Worm (Caenorhabditis elegans) whole organism, mixed stage, embryonic: ENCODE measurements around the gene F41H10.12.

Source experiments
- M03D4.4 ChIP-seq: sonication (generic microtip); optimal IDR thresholded peaks from 2 replicates; lab custom pipeline; 2017; ENCODE audit warnings: mild to moderate bottlenecking, missing genetic modification characterization, missing compliant biosample characterization
- bed-3 ChIP-seq: fragments of 200-800 bp; sonication (Bioruptor generic); optimal IDR thresholded peaks from 3 replicates; lab custom pipeline; 2018; ENCODE audit warnings: mild to moderate bottlenecking, missing genetic modification characterization, moderate library complexity, missing compliant biosample characterization
- blmp-1 ChIP-seq: fragments of 150-350 bp; optimal IDR thresholded peaks from 2 replicates; lab custom pipeline; 2014; ENCODE audit warnings: missing biosample characterization, missing genetic modification characterization
- ceh-39 ChIP-seq: fragments of 150-350 bp; optimal IDR thresholded peaks from 2 replicates; lab custom pipeline; 2014; ENCODE audit warnings: missing biosample characterization, missing genetic modification characterization
- ceh-43 ChIP-seq: fragments of 200-800 bp; sonication (Bioruptor generic); optimal IDR thresholded peaks from 2 replicates; lab custom pipeline; 2018; ENCODE audit warnings: mild to moderate bottlenecking, missing genetic modification characterization, moderate library complexity, missing compliant biosample characterization
- ceh-83 ChIP-seq: fragments of 200-800 bp; sonication (Bioruptor generic); optimal IDR thresholded peaks from 2 replicates; lab custom pipeline; 2018; ENCODE audit warnings: mild to moderate bottlenecking, missing genetic modification characterization, missing compliant biosample characterization
- ces-1 ChIP-seq: fragments of 150-350 bp; optimal IDR thresholded peaks from 2 replicates; lab custom pipeline; 2014; ENCODE audit warnings: missing biosample characterization, missing genetic modification reagents, missing genetic modification characterization
- cnd-1 ChIP-seq: fragments of 200-800 bp; sonication (Bioruptor generic); optimal IDR thresholded peaks from 2 replicates; lab custom pipeline; 2018; ENCODE audit warnings: mild to moderate bottlenecking, missing genetic modification characterization, missing compliant biosample characterization
- drap-1 ChIP-seq: fragments of 200-800 bp; sonication (Bioruptor generic); optimal IDR thresholded peaks from 3 replicates; lab custom pipeline; 2018; ENCODE audit warnings: mild to moderate bottlenecking, missing genetic modification characterization, missing compliant biosample characterization
- elt-1 ChIP-seq: sonication (generic microtip); optimal IDR thresholded peaks from 2 replicates; lab custom pipeline; 2017; ENCODE audit warnings: missing genetic modification characterization, mild to moderate bottlenecking, missing compliant biosample characterization, antibody characterized with exemption, moderate library complexity, borderline replicate concordance; ENCODE audit not compliant: insufficient read depth
- flh-1 ChIP-seq: fragments of 200-800 bp; sonication (Bioruptor generic); optimal IDR thresholded peaks from 2 replicates; lab custom pipeline; 2018; ENCODE audit warnings: mild to moderate bottlenecking, missing genetic modification characterization, moderate library complexity, missing compliant biosample characterization
- ham-2 ChIP-seq: fragments of 200-800 bp; sonication (Bioruptor generic); optimal IDR thresholded peaks from 2 replicates; lab custom pipeline; 2018; ENCODE audit warnings: mild to moderate bottlenecking, missing genetic modification characterization, missing compliant biosample characterization
- hlh-1 ChIP-seq: fragments of 150-350 bp; optimal IDR thresholded peaks from 2 replicates; lab custom pipeline; 2014; ENCODE audit warnings: missing biosample characterization, missing genetic modification reagents, missing genetic modification characterization
- lin-13 ChIP-seq: fragments of 150-350 bp; optimal IDR thresholded peaks from 2 replicates; lab custom pipeline; 2014; ENCODE audit warnings: missing biosample characterization, missing genetic modification characterization
- lsy-2 ChIP-seq: fragments of 150-350 bp; optimal IDR thresholded peaks from 2 replicates; lab custom pipeline; 2014; ENCODE audit warnings: missing biosample characterization, missing genetic modification characterization
- mab-5 ChIP-seq: fragments of 150-350 bp; optimal IDR thresholded peaks from 2 replicates; lab custom pipeline; 2014; ENCODE audit warnings: missing biosample characterization, missing genetic modification characterization
- mep-1 ChIP-seq: fragments of 150-350 bp; optimal IDR thresholded peaks from 2 replicates; lab custom pipeline; 2017; ENCODE audit warnings: missing biosample characterization, missing genetic modification reagents, missing genetic modification characterization, inconsistent platforms
- mls-2 ChIP-seq: sonication (generic microtip); optimal IDR thresholded peaks from 2 replicates; lab custom pipeline; 2016; ENCODE audit warnings: mild to moderate bottlenecking, missing genetic modification characterization, moderate library complexity, missing compliant biosample characterization
- nhr-2 ChIP-seq: fragments of 150-350 bp; optimal IDR thresholded peaks from 2 replicates; lab custom pipeline; 2014; ENCODE audit warnings: missing biosample characterization, missing genetic modification characterization
- nhr-237 ChIP-seq: fragments of 150-350 bp; optimal IDR thresholded peaks from 2 replicates; lab custom pipeline; 2014; ENCODE audit warnings: missing biosample characterization, missing genetic modification characterization
- nhr-28 ChIP-seq: fragments of 150-350 bp; optimal IDR thresholded peaks from 2 replicates; lab custom pipeline; 2014; ENCODE audit warnings: missing biosample characterization, missing genetic modification characterization
- nhr-76 ChIP-seq: sonication (generic microtip); optimal IDR thresholded peaks from 2 replicates; lab custom pipeline; 2017; ENCODE audit warnings: missing biosample characterization, missing genetic modification characterization
- pha-4 ChIP-seq: fragments of 150-350 bp; optimal IDR thresholded peaks from 2 replicates; lab custom pipeline; 2018; ENCODE audit warnings: missing biosample characterization, missing genetic modification reagents, missing genetic modification characterization
- sem-2 ChIP-seq: fragments of 200-800 bp; sonication (Bioruptor generic); optimal IDR thresholded peaks from 2 replicates; lab custom pipeline; 2018; ENCODE audit warnings: mild to moderate bottlenecking, missing genetic modification characterization, missing compliant biosample characterization
- snpc-4 ChIP-seq: fragments of 150-350 bp; optimal IDR thresholded peaks from 2 replicates; lab custom pipeline; 2014; ENCODE audit warnings: missing biosample characterization, missing genetic modification characterization
- tbx-8 ChIP-seq: fragments of 200-800 bp; sonication (Bioruptor generic); optimal IDR thresholded peaks from 2 replicates; lab custom pipeline; 2018; ENCODE audit warnings: mild to moderate bottlenecking, missing genetic modification characterization, moderate library complexity, missing compliant biosample characterization
- unc-39 ChIP-seq: fragments of 150-350 bp; optimal IDR thresholded peaks from 2 replicates; lab custom pipeline; 2014; ENCODE audit warnings: missing biosample characterization, missing genetic modification characterization
- unc-62 ChIP-seq: fragments of 150-350 bp; optimal IDR thresholded peaks from 2 replicates; lab custom pipeline; 2014; ENCODE audit warnings: missing biosample characterization, missing genetic modification reagents, missing genetic modification characterization
- zip-8 ChIP-seq: fragments of 150-350 bp; optimal IDR thresholded peaks from 2 replicates; lab custom pipeline; 2014; ENCODE audit warnings: missing biosample characterization, missing genetic modification characterization

Gene F41H10.12

DNA sequence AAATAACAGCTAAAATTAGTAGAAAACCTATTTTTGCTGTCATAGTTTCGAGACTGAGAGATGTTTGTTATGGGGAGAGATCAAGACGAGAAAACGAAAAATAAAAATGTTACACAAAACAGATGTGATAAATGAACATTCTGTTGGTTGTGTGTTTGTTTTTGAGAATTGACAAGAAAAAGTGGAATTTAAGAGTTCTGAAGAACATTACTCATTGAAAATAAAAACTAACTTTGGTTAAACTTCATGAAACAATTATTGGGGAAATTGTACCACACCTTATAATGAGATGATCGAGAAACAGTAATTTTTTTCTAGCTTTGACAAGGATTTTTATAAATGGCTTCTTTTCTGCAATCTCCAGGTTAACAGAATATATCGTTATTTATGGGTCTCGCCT is 31.8 kb upstream of the F41H10.12 start, which contains the start of gene Y4C6B.7:
Gene Y4C6B.7, minus strand, starts transcription at position 101 of the 400 bp plus-strand sequence.
- no peak for TF ChIP-seq bed-3 (GFP tag; lab: Kevin White, UChicago)
- no peak for TF ChIP-seq zip-8 (tag; lab: Kevin White, UChicago)
- no peak for TF ChIP-seq ceh-43 (GFP tag; lab: Kevin White, UChicago)
- TF ChIP-seq flh-1 = no peak
- TF ChIP-seq tbx-8 = no peak
- no peak for TF ChIP-seq lin-13 (tag; lab: Kevin White, UChicago)
- TF ChIP-seq pha-4 (tag; lab: Kevin White, UChicago) = no peak
- TF ChIP-seq unc-39 (tag; lab: Kevin White, UChicago) = no peak
- no peak for TF ChIP-seq nhr-76 (tag; lab: Kevin White, UChicago)
- no peak for TF ChIP-seq unc-62
- no peak for TF ChIP-seq drap-1 (GFP tag; lab: Kevin White, UChicago)
- TF ChIP-seq snpc-4 (tag; lab: Kevin White, UChicago) = no peak
- no peak for TF ChIP-seq elt-1 (tag; lab: Kevin White, UChicago)
- no peak for TF ChIP-seq nhr-28 (tag; lab: Kevin White, UChicago)
- TF ChIP-seq mep-1 (tag; lab: Kevin White, UChicago) = no peak
- TF ChIP-seq M03D4.4 (tag; lab: Kevin White, UChicago) = no peak
- TF ChIP-seq blmp-1 (tag; lab: Kevin White, UChicago) = no peak
- no peak for TF ChIP-seq sem-2
- no peak for TF ChIP-seq cnd-1 (tag; lab: Kevin White, UChicago)
- TF ChIP-seq mab-5 (tag; lab: Kevin White, UChicago) = no peak

DNA sequence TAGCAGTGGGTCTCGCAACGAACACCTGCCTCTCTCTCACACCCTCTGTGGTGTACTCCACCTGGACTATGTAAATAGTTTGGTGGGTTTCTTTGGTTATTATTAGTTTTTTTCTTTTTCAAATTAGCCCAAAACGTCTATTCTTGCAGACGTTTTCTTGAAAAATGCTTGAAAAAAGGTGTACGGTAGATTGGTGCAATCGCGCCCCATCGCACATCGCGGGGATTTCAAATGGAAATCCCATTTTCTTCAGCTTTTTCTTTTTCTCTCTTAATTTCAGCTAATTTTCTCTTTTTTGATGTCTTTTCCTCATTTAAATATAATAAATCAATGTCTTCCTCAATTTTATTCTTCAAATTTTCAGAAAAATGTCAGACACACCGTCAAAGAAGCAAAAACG is 31.0 kb upstream of the F41H10.12 start, which contains the start of gene Y4C6B.1:
Gene Y4C6B.1, plus strand, starts transcription at position 365 of the 400 bp plus-strand sequence.
- TF ChIP-seq mep-1 (tag; lab: Kevin White, UChicago) (peak; percentile 18), hlh-1 (tag; lab: Kevin White, UChicago) (no peak), lsy-2 (tag; lab: Kevin White, UChicago) (peak; percentile 88)

DNA sequence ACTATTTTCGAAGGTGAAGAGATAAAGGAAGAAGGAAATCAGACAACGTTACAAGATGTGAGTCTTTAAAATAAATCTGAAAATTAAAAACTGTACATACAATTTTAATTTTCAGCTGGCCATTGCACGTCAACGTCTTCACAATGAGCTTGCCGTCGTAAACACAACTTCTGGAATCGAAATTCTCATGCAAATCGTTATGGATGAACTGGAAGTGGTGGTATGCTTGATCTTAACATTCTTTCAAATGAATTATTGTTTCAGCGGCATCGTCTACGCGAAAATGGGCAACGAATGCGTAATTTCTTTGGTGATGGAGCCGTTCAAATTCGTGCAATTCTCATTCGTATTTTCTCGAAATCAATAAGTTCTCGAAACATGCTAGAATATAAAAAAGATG is 30.6 kb upstream of the F41H10.12 start:
- no peak for TF ChIP-seq nhr-76 (tag; lab: Kevin White, UChicago)

DNA sequence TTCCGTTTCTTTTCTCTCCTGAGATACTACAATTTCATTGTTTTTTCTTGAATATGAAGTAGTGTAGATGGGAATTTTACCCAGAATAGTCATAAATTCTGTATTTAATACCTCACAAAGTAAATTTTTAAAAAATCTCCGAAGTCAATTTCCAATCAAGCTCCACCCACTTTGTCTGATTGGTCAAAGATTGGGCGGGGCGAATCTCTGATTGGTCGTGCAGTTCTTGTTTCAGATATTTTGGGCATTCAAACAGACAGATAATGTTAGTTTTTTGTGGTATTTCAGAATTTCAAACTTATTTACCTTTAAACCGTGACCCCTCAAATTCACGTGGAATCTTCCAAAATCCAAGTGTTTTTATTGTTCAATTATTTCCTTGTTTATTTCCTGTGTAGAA is 24.6 kb upstream of the F41H10.12 start, which contains the start of gene F41H10.5:
Gene F41H10.5, plus strand, starts transcription at position 375 of the 400 bp plus-strand sequence.
- TF ChIP-seq ham-2 (no peak), snpc-4 (tag; lab: Kevin White, UChicago) (no peak), nhr-28 (tag; lab: Kevin White, UChicago) (no peak), hlh-1 (tag; lab: Kevin White, UChicago) (no peak), nhr-2 (tag; lab: Kevin White, UChicago) (no peak), ceh-83 (GFP tag; lab: Kevin White, UChicago) (no peak), tbx-8 (no peak), unc-39 (tag; lab: Kevin White, UChicago) (no peak), sem-2 (no peak), mep-1 (tag; lab: Kevin White, UChicago) (no peak), drap-1 (GFP tag; lab: Kevin White, UChicago) (no peak), elt-1 (tag; lab: Kevin White, UChicago) (no peak), ceh-43 (GFP tag; lab: Kevin White, UChicago) (no peak)

DNA sequence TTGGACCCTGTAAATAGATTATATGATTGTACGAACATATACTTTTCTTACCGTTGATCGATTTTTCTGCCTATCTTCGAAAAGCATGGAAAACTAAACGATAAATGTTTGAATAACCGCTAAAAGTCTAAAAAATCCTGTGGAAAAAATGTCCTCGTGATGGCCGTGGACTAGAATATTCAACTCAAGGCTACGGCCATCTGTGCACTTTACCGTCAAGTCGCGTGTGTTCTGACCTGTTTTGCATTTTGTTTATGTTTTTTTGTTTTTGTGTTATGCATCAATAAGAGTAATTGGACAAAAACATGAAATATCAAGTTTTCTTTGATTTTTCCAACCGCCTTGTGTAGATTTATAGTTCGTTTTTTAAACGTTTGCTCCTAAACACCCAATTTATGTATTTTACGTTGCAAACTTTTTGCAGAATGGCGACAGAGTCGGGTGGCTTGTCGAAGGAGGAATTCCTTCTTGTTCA is 20.9 kb upstream of the F41H10.12 start, which contains the start of the genes hda-6 and F41H10.4:
Gene hda-6, minus strand, starts transcription at position 172 of the 475 bp plus-strand sequence.
Gene F41H10.4, plus strand, starts transcription at position 425 of the 475 bp plus-strand sequence.
- TF ChIP-seq nhr-2 (tag; lab: Kevin White, UChicago) = no peak
- TF ChIP-seq zip-8 (tag; lab: Kevin White, UChicago) = no peak
- peak; percentile 70 for TF ChIP-seq lin-13 (tag; lab: Kevin White, UChicago)
- peak; percentile 61 for TF ChIP-seq lsy-2 (tag; lab: Kevin White, UChicago)
- peak; percentile 29 for TF ChIP-seq mep-1 (tag; lab: Kevin White, UChicago)
- peak; percentile 4 for TF ChIP-seq nhr-237 (tag; lab: Kevin White, UChicago)
- TF ChIP-seq, all 35 proteins: peak for 4

DNA sequence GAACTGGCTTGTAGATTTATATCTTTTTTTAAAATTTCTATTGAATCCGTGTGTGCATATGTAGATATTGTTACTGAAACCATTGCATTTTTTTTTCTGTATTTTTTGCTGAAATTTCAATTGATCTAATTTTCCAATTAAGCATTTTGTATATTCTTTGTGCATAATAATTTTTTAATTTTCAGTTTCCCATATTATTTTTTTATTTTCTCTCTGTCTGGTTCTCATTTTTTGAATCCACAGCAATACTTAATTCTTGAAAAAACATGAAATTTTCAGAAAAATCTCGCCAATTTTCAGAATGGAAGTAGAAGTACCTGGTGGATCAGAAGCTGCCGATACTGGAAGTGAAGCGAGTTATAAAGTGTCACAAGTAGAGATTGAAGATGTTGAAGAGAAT is 18.6 kb upstream of the F41H10.12 start, which contains the start of gene sand-1:
Gene sand-1, plus strand, starts transcription at position 301 of the 400 bp plus-strand sequence.
- TF ChIP-seq tbx-8 (no peak), M03D4.4 (tag; lab: Kevin White, UChicago) (no peak), nhr-237 (tag; lab: Kevin White, UChicago) (no peak), bed-3 (GFP tag; lab: Kevin White, UChicago) (no peak), nhr-28 (tag; lab: Kevin White, UChicago) (no peak), mls-2 (tag; lab: Kevin White, UChicago) (no peak), ces-1 (GFP tag; lab: Kevin White, UChicago) (no peak), ceh-39 (tag; lab: Kevin White, UChicago) (no peak), ham-2 (no peak), mep-1 (tag; lab: Kevin White, UChicago) (no peak), nhr-2 (tag; lab: Kevin White, UChicago) (no peak), lin-13 (tag; lab: Kevin White, UChicago) (no peak), unc-62 (no peak), cnd-1 (tag; lab: Kevin White, UChicago) (no peak), drap-1 (GFP tag; lab: Kevin White, UChicago) (no peak)
